Worm (Caenorhabditis elegans): ENCODE data around the gene C25E10.11.

ce11 chrV:9015540-9015939, 43.0 kb downstream of the C25E10.11 start, which contains the start of gene srt-18:
- no peak for TF ChIP-seq hnd-1 (tag; optimal IDR thresholded peaks at IDR 0.05)
- TF ChIP-seq ets-7 (tag; optimal IDR thresholded peaks at IDR 0.05): no peak
- TF ChIP-seq tbx-11 (GFP tag; IDR thresholded peaks at IDR 0.05): no peak
- TF ChIP-seq hmg-4 (GFP tag; optimal IDR thresholded peaks at IDR 0.05): no peak
- TF ChIP-seq ama-1 (optimal IDR thresholded peaks at IDR 0.05): no peak
